Fruit fly (Drosophila melanogaster) whole organism, wandering third instar larva: ENCODE results near the gene CG11035.

Source experiments
- Abd-B ChIP-seq: fragments of >200 bp; optimal IDR thresholded peaks from 2 replicates; lab custom pipeline; 2017; ENCODE audit warnings: missing biosample characterization, missing genetic modification characterization
- CG32264 ChIP-seq: fragments of 200-800 bp; sonication (Bioruptor generic); optimal IDR thresholded peaks from 2 replicates; lab custom pipeline; 2016; ENCODE audit warnings: missing biosample characterization, missing genetic modification characterization
- CG9705 ChIP-seq: fragments of 200-800 bp; sonication (Bioruptor generic); optimal IDR thresholded peaks from 2 replicates; lab custom pipeline; 2018; ENCODE audit warnings: missing biosample characterization, mild to moderate bottlenecking, missing genetic modification characterization
- CrebA ChIP-seq: fragments of 200-800 bp; sonication (Bioruptor generic); optimal IDR thresholded peaks from 2 replicates; lab custom pipeline; 2016; ENCODE audit warnings: missing biosample characterization, mild to moderate bottlenecking, missing genetic modification characterization, borderline replicate concordance
- Dfd ChIP-seq: fragments of >200 bp; optimal IDR thresholded peaks from 2 replicates; lab custom pipeline; 2017; ENCODE audit warnings: missing biosample characterization, missing genetic modification characterization
- Dif ChIP-seq: fragments of 200-275, 200-300 bp; sonication (Bioruptor generic); optimal IDR thresholded peaks from 2 replicates; lab custom pipeline; 2018; ENCODE audit warnings: missing biosample characterization, missing genetic modification characterization; ENCODE audit not compliant: partially characterized antibody
- GATAd ChIP-seq: sonication (Bioruptor generic); optimal IDR thresholded peaks from 2 replicates; lab custom pipeline; 2016; ENCODE audit warnings: missing biosample characterization, missing genetic modification characterization
- HLH106 ChIP-seq: fragments of 200-800 bp; optimal IDR thresholded peaks from 3 replicates; lab custom pipeline; 2019; ENCODE audit warnings: missing biosample characterization, mild to moderate bottlenecking, missing genetic modification characterization, moderate library complexity
- Hnf4 ChIP-seq: fragments of 200-800 bp; sonication (Bioruptor generic); optimal IDR thresholded peaks from 2 replicates; lab custom pipeline; 2016; ENCODE audit warnings: missing biosample characterization, mild to moderate bottlenecking, missing genetic modification characterization
- Hr78 ChIP-seq: fragments of >200 bp; optimal IDR thresholded peaks from 2 replicates; lab custom pipeline; 2017; ENCODE audit warnings: missing biosample characterization, missing genetic modification characterization
- Hr83 ChIP-seq: fragments of 200-300 bp; sonication (Bioruptor generic); optimal IDR thresholded peaks from 2 replicates; lab custom pipeline; 2016; ENCODE audit warnings: missing biosample characterization, mild to moderate bottlenecking, missing genetic modification characterization, moderate library complexity; ENCODE audit not compliant: poor library complexity, severe bottlenecking
- Jra ChIP-seq: sonication (Bioruptor generic); optimal IDR thresholded peaks from 2 replicates; lab custom pipeline; 2016; ENCODE audit warnings: missing biosample characterization, missing genetic modification characterization
- Mio ChIP-seq: sonication (Bioruptor generic); optimal IDR thresholded peaks from 2 replicates; lab custom pipeline; 2016; ENCODE audit warnings: missing biosample characterization, missing genetic modification characterization
- Myc ChIP-seq: fragments of >200 bp; optimal IDR thresholded peaks from 2 replicates; lab custom pipeline; 2017
- N ChIP-seq: fragments of >200 bp; optimal IDR thresholded peaks from 2 replicates; lab custom pipeline; 2018; ENCODE audit warnings: missing biosample characterization, missing external identifiers, missing genetic modification characterization
- OdsH ChIP-seq: fragments of 200-800 bp; sonication (Bioruptor generic); optimal IDR thresholded peaks from 2 replicates; lab custom pipeline; 2016; ENCODE audit warnings: missing biosample characterization, mild to moderate bottlenecking, missing genetic modification characterization
- Rel ChIP-seq, 2 experiments: fragments of 200-800 bp; sonication (Bioruptor generic) in 1 of 2; optimal IDR thresholded peaks; 2 replicates in 1 of 2; 3 replicates in 1 of 2; lab custom pipeline; 2016 to 2019; ENCODE audit warnings: mild to moderate bottlenecking in 2 of 2, missing biosample characterization in 2 of 2, missing genetic modification characterization in 2 of 2, moderate library complexity in 1 of 2
- Sp1 ChIP-seq: fragments of 200-800 bp; sonication (Bioruptor generic); optimal IDR thresholded peaks from 3 replicates; lab custom pipeline; 2019; ENCODE audit warnings: missing biosample characterization, mild to moderate bottlenecking, missing genetic modification characterization, moderate library complexity
- Vsx2 ChIP-seq: fragments of 200-300, 225-300 bp; sonication (Bioruptor generic); optimal IDR thresholded peaks from 2 replicates; lab custom pipeline; 2018; ENCODE audit warnings: missing biosample characterization, missing genetic modification characterization; ENCODE audit not compliant: partially characterized antibody
- br ChIP-seq: fragments of 200-800 bp; sonication (Bioruptor generic); optimal IDR thresholded peaks from 2 replicates; lab custom pipeline; 2016; ENCODE audit warnings: missing biosample characterization, missing genetic modification characterization
- brk ChIP-seq: fragments of 200-800 bp; sonication (Bioruptor generic); optimal IDR thresholded peaks from 2 replicates; lab custom pipeline; 2016; ENCODE audit warnings: missing biosample characterization, mild to moderate bottlenecking, missing genetic modification characterization
- dl ChIP-seq, 2 experiments: fragments of 175-275, 200-275 bp in 1 of 2; fragments of 200-275 bp in 1 of 2; sonication (Bioruptor generic); optimal IDR thresholded peaks; lab custom pipeline; 2018; ENCODE audit warnings: mild to moderate bottlenecking in 2 of 2, missing biosample characterization in 2 of 2, missing genetic modification characterization in 2 of 2, moderate library complexity in 2 of 2; ENCODE audit not compliant: partially characterized antibody in 2 of 2, insufficient read depth in 1 of 2
- dmrt93B ChIP-seq: fragments of 200-800 bp; sonication (Bioruptor generic); optimal IDR thresholded peaks from 2 replicates; lab custom pipeline; 2018; ENCODE audit warnings: missing biosample characterization, mild to moderate bottlenecking, missing genetic modification characterization
- dsf ChIP-seq: sonication (Bioruptor generic); optimal IDR thresholded peaks from 2 replicates; lab custom pipeline; 2016; ENCODE audit warnings: missing biosample characterization, missing genetic modification characterization, borderline replicate concordance
- ey ChIP-seq: fragments of 200-800 bp; sonication (Bioruptor generic); optimal IDR thresholded peaks from 2 replicates; lab custom pipeline; 2016; ENCODE audit warnings: missing biosample characterization, missing genetic modification characterization
- foxo ChIP-seq, 2 experiments: fragments of 200-800 bp; sonication (Bioruptor generic); optimal IDR thresholded peaks; 2 replicates in 1 of 2; 3 replicates in 1 of 2; lab custom pipeline; 2016 to 2017; ENCODE audit warnings: missing biosample characterization in 2 of 2, missing genetic modification characterization in 2 of 2
- fru ChIP-seq: fragments of 200-800 bp; sonication (Bioruptor generic); optimal IDR thresholded peaks from 3 replicates; lab custom pipeline; 2016; ENCODE audit warnings: missing biosample characterization, mild to moderate bottlenecking, missing genetic modification characterization
- h ChIP-seq: fragments of 200-800 bp; sonication (Bioruptor generic); optimal IDR thresholded peaks from 3 replicates; lab custom pipeline; 2016; ENCODE audit warnings: missing biosample characterization, mild to moderate bottlenecking, missing genetic modification characterization
- jim ChIP-seq: fragments of 175-275, 200-325 bp; sonication (Bioruptor generic); optimal IDR thresholded peaks from 2 replicates; lab custom pipeline; 2016; ENCODE audit warnings: missing biosample characterization, mild to moderate bottlenecking, missing genetic modification characterization
- lola ChIP-seq: fragments of >200 bp; optimal IDR thresholded peaks from 2 replicates; lab custom pipeline; 2017; ENCODE audit warnings: missing biosample characterization, missing genetic modification characterization
- pan ChIP-seq: fragments of >200 bp; optimal IDR thresholded peaks from 2 replicates; lab custom pipeline; 2017
- psq ChIP-seq: fragments of 200-800 bp; sonication (Bioruptor generic); optimal IDR thresholded peaks from 3 replicates; lab custom pipeline; 2017; ENCODE audit warnings: missing biosample characterization, mild to moderate bottlenecking, missing genetic modification characterization, moderate library complexity
- rgr ChIP-seq: fragments of 200-800 bp; sonication (Bioruptor generic); optimal IDR thresholded peaks from 3 replicates; lab custom pipeline; 2016; ENCODE audit warnings: missing biosample characterization, mild to moderate bottlenecking, missing genetic modification characterization
- sage ChIP-seq: fragments of 200-800 bp; sonication (Bioruptor generic); optimal IDR thresholded peaks from 2 replicates; lab custom pipeline; 2016; ENCODE audit warnings: missing biosample characterization, mild to moderate bottlenecking, missing genetic modification characterization
- sv ChIP-seq: fragments of 200-800 bp; sonication (Bioruptor generic); optimal IDR thresholded peaks from 3 replicates; lab custom pipeline; 2016; ENCODE audit warnings: missing biosample characterization, missing genetic modification characterization
- tai ChIP-seq: sonication (Bioruptor generic); optimal IDR thresholded peaks from 2 replicates; lab custom pipeline; 2016; ENCODE audit warnings: missing biosample characterization, missing genetic modification characterization
- usp ChIP-seq: fragments of >200 bp; optimal IDR thresholded peaks from 2 replicates; lab custom pipeline; 2017; ENCODE audit warnings: missing biosample characterization, missing genetic modification characterization
- woc ChIP-seq: sonication (Bioruptor generic); optimal IDR thresholded peaks from 2 replicates; lab custom pipeline; 2016; ENCODE audit warnings: missing biosample characterization, mild to moderate bottlenecking, missing genetic modification characterization

CG11035 gene

DNA sequence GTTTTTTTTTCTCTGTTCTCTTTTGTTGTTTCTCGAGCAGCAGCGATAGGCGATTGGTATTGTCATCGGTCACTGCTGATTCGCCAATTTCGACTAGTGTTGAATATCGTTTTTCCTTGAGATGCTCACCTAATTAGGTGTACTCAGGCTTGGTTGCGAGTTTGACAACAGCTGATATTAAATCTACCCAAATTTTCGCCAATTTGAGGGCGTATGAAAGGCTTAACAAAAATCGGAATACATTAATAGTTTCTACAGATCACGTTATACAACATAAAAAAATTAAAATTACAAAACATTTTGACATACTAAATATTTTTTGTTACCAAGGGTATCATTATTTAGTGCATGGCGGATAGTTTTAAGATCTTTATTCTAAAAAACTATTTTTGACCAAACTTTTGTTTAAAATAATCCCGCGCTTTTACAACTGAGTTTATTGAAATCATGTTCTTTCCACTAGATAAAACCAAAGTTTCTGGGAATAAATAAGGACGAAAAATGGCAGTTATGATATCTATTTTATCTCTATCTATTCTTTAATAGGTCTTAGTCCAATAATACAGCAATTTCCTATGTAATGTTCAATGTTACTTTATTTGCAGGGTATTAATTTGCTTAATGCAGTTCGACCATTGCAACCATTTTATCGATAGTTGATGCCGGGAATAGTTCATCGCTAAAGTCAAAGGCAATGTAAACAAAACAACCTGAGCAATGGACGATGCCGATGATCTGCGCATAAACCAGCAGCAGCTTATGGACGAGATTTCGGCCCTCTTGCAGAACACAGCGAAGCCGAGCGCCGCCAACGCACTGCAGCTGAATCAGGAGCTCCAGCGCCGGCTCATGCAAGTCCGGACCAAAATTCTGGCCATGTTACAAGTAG is 19.4 kb downstream of the CG11035 start, which contains the start of the genes CG10435 and Pbp95:
CG10435 (minus strand) TSS at position 81 of the 889 bp plus-strand sequence.
Pbp95 (plus strand) TSS at position 671 of the 889 bp plus-strand sequence.
- TF ChIP-seq Rel (GFP tag; optimal IDR thresholded peaks at IDR 0.05; lab: Kevin White, UChicago), result no peak
- TF ChIP-seq Rel (tag; optimal IDR thresholded peaks at IDR 0.05; lab: Kevin White, UChicago), result no peak
- peak; percentile 7 for TF ChIP-seq Dif (GFP tag; lab: Kevin White, UChicago)
- TF ChIP-seq woc (GFP tag; lab: Kevin White, UChicago), result peak; percentile 81
- TF ChIP-seq rgr (GFP tag; lab: Kevin White, UChicago), result no peak
- no peak for TF ChIP-seq brk (GFP tag; lab: Kevin White, UChicago)
- TF ChIP-seq psq (GFP tag; lab: Kevin White, UChicago), result peak; percentile 39
- TF ChIP-seq Hnf4 (GFP tag; lab: Kevin White, UChicago), result peak; percentile 80
- peak; percentile 55 for TF ChIP-seq jim (GFP tag; lab: Kevin White, UChicago)
- TF ChIP-seq lola (GFP tag; lab: Kevin White, UChicago), result no peak
- no peak for TF ChIP-seq CrebA (GFP tag; lab: Kevin White, UChicago)
- no peak for TF ChIP-seq Hr78
- peak; percentile 62 for TF ChIP-seq h (GFP tag; lab: Kevin White, UChicago)
- TF ChIP-seq Myc (lab: Kevin White, UChicago), result peak; percentile 67
- no peak for TF ChIP-seq Jra (GFP tag; lab: Kevin White, UChicago)
- peak; percentile 86 for TF ChIP-seq Hr83
- no peak for TF ChIP-seq GATAd
- TF ChIP-seq pan, result no peak
- no peak for TF ChIP-seq CG9705 (GFP tag; lab: Kevin White, UChicago)
- TF ChIP-seq HLH106 (tag; lab: Kevin White, UChicago), result peak; percentile 38
- no peak for TF ChIP-seq N
- TF ChIP-seq Vsx2 (GFP tag; lab: Kevin White, UChicago), result peak; percentile 93
- peak; percentile 19 for TF ChIP-seq dsf (GFP tag; lab: Kevin White, UChicago)
- TF ChIP-seq Mio (GFP tag; lab: Kevin White, UChicago), result no peak
- TF ChIP-seq OdsH, result peak; percentile 28
- peak in 1 of 2 experiments; percentile 72 for TF ChIP-seq foxo (GFP tag; optimal IDR thresholded peaks at IDR 0.05; lab: Kevin White, UChicago)
- TF ChIP-seq Sp1 (GFP tag; lab: Kevin White, UChicago), result no peak
- TF ChIP-seq sage (GFP tag; lab: Kevin White, UChicago), result no peak
- no peak for TF ChIP-seq usp (GFP tag; lab: Kevin White, UChicago)
- no peak for TF ChIP-seq fru (GFP tag; lab: Kevin White, UChicago)
- no peak for TF ChIP-seq Dfd (GFP tag; lab: Kevin White, UChicago)
- no peak for TF ChIP-seq sv
- TF ChIP-seq tai (GFP tag; lab: Kevin White, UChicago), result no peak
- no peak for TF ChIP-seq dmrt93B (GFP tag; lab: Kevin White, UChicago)
- no peak for TF ChIP-seq dl (GFP tag; optimal IDR thresholded peaks at IDR 0.05; lab: Kevin White, UChicago; ENCODE audit: insufficient read depth in 1 of 2, partially characterized antibody in 2 of 2)
- no peak for TF ChIP-seq CG32264 (GFP tag; lab: Kevin White, UChicago)
- TF ChIP-seq Abd-B (GFP tag; lab: Kevin White, UChicago), result no peak
- TF ChIP-seq br (GFP tag; lab: Kevin White, UChicago), result no peak
- TF ChIP-seq ey (GFP tag; lab: Kevin White, UChicago), result peak; percentile 52

DNA sequence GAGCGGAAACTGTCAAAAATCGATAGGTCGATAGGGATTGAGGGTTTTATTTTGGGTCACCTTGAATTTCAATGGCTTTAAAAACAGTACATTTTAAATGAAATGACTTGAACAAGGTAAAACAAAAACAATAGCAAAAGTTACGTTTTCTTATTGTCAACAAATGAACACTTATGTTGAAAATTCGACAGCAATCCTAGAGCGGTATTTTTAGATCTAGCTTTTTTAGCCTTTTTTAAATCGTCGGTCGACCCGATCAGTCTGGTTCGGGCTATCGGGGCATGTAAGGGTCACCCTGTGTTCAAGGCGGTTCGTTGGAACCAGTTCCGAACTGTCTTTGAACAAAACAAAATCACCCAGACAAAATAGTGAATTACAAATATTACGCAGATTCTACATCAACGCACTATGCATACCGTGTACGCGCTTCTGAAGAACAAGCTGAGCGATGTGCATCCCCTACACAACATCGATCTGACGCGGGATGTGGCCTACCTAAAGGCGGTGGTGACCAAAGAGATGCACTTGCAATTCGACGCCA is 23.7 kb downstream of the CG11035 start, which contains the start of the genes CG11052 and CG3223:
CG11052 (minus strand) TSS at position 218 of the 541 bp plus-strand sequence.
CG3223 (plus strand) TSS at position 321 of the 541 bp plus-strand sequence.
- no peak for TF ChIP-seq tai (GFP tag; lab: Kevin White, UChicago)
- TF ChIP-seq Hnf4 (GFP tag; lab: Kevin White, UChicago), result peak; percentile 9
- no peak for TF ChIP-seq OdsH
- TF ChIP-seq Sp1 (GFP tag; lab: Kevin White, UChicago), result peak; percentile 15
- peak; percentile 8 for TF ChIP-seq h (GFP tag; lab: Kevin White, UChicago)
- TF ChIP-seq lola (GFP tag; lab: Kevin White, UChicago), result no peak
- TF ChIP-seq Rel (GFP tag; optimal IDR thresholded peaks at IDR 0.05; lab: Kevin White, UChicago), result no peak
- TF ChIP-seq Rel (tag; optimal IDR thresholded peaks at IDR 0.05; lab: Kevin White, UChicago), result peak; percentile 92
- TF ChIP-seq woc (GFP tag; lab: Kevin White, UChicago), result no peak
- peak; percentile 62 for TF ChIP-seq Myc (lab: Kevin White, UChicago)
- TF ChIP-seq HLH106 (tag; lab: Kevin White, UChicago), result peak; percentile 15
